Fruit fly (Drosophila melanogaster) whole organism, embryonic: Measurements from ENCODE around the gene CG3598.

ENCODE experiments used
- Ada2b ChIP-seq: fragments of 200-800 bp; sonication (Bioruptor generic); IDR thresholded peaks from 2 replicates; pipeline ENCODE4 v1.3.6; 2022; ENCODE audit warnings: missing biosample characterization, missing genetic modification characterization
- Aef1 ChIP-seq: fragments of 200-800 bp; sonication (Bioruptor generic); IDR thresholded peaks from 3 replicates; pipeline ENCODE4 v1.3.6; 2022; ENCODE audit warnings: missing biosample characterization, missing genetic modification characterization
- Awh ChIP-seq: fragments of 200-800 bp; sonication (Bioruptor generic); IDR thresholded peaks from 2 replicates; pipeline ENCODE4, ENCODE4 v1.3.6; 2022; ENCODE audit warnings: missing biosample characterization, missing genetic modification characterization
- CG12104 ChIP-seq: fragments of 200-800 bp; sonication (Bioruptor generic); optimal IDR thresholded peaks from 3 replicates; lab custom pipeline; 2016; ENCODE audit warnings: missing biosample characterization, missing genetic modification characterization
- CG1233 ChIP-seq: fragments of 200-800 bp; sonication (Bioruptor generic); optimal IDR thresholded peaks from 4 replicates; lab custom pipeline; 2018; ENCODE audit warnings: missing biosample characterization, mild to moderate bottlenecking, missing genetic modification characterization
- CG12942 ChIP-seq: fragments of 200-800 bp; sonication (Bioruptor generic); optimal IDR thresholded peaks from 3 replicates; lab custom pipeline; 2016; ENCODE audit warnings: missing biosample characterization, missing genetic modification characterization
- CG13424 ChIP-seq: fragments of 200-800 bp; sonication (Bioruptor generic); optimal IDR thresholded peaks from 2 replicates; lab custom pipeline; 2019; ENCODE audit warnings: missing biosample characterization, mild to moderate bottlenecking, missing genetic modification characterization, moderate library complexity
- CG17829 ChIP-seq: fragments of 200-800 bp; optimal IDR thresholded peaks from 2 replicates; lab custom pipeline; 2019; ENCODE audit warnings: missing biosample characterization, mild to moderate bottlenecking, missing genetic modification characterization, moderate library complexity
- CG18011 ChIP-seq: fragments of 200-800 bp; sonication (Bioruptor generic); optimal IDR thresholded peaks from 2 replicates; lab custom pipeline; 2017; ENCODE audit warnings: missing biosample characterization, missing genetic modification characterization, mild to moderate bottlenecking, moderate library complexity, missing genotype
- CG18476 ChIP-seq: fragments of 200-800 bp; sonication (Bioruptor generic); optimal IDR thresholded peaks from 2 replicates; lab custom pipeline; 2016; ENCODE audit warnings: missing biosample characterization, mild to moderate bottlenecking, missing genetic modification characterization
- CG30403 ChIP-seq: fragments of 200-800 bp; sonication (Bioruptor generic); optimal IDR thresholded peaks from 3 replicates; lab custom pipeline; 2016; ENCODE audit warnings: missing biosample characterization, missing genetic modification characterization
- CG3847 ChIP-seq: fragments of 200-800 bp; sonication (Bioruptor generic); IDR thresholded peaks from 2 replicates; pipeline ENCODE4 v1.3.6; 2022; ENCODE audit warnings: missing biosample characterization, missing genetic modification characterization
- CG3995 ChIP-seq: fragments of 200-800 bp; sonication (Bioruptor generic); optimal IDR thresholded peaks from 3 replicates; lab custom pipeline; 2016; ENCODE audit warnings: missing biosample characterization, missing genetic modification characterization
- CG43689 ChIP-seq: fragments of 200-800 bp; sonication (Bioruptor generic); IDR thresholded peaks from 2 replicates; pipeline ENCODE4 v1.3.6; 2022; ENCODE audit warnings: missing biosample characterization, missing genetic modification characterization
- CG7372 ChIP-seq: fragments of 200-800 bp; sonication (Bioruptor generic); IDR thresholded peaks from 2 replicates; pipeline ENCODE4 v1.3.6; 2022; ENCODE audit warnings: missing biosample characterization, missing genetic modification characterization
- CG8089 ChIP-seq: fragments of 200-800 bp; sonication (Bioruptor generic); optimal IDR thresholded peaks from 3 replicates; lab custom pipeline; 2016; ENCODE audit warnings: missing biosample characterization, missing genetic modification characterization
- CG8388 ChIP-seq: fragments of 200-800 bp; sonication (Bioruptor generic); optimal IDR thresholded peaks from 2 replicates; lab custom pipeline; 2019; ENCODE audit warnings: missing biosample characterization, mild to moderate bottlenecking, missing genetic modification characterization, moderate library complexity
- CG9817 ChIP-seq: fragments of 200-800 bp; sonication (Bioruptor generic); optimal IDR thresholded peaks from 2 replicates; lab custom pipeline; 2018; ENCODE audit warnings: missing biosample characterization, mild to moderate bottlenecking, missing genetic modification characterization, moderate library complexity
- CkIIα-i1 ChIP-seq: fragments of 200-800 bp; sonication (Bioruptor generic); IDR thresholded peaks from 2 replicates; pipeline ENCODE4 v1.3.6; 2022; ENCODE audit warnings: missing biosample characterization, missing genetic modification characterization
- Dll ChIP-seq: fragments of 200-800 bp; sonication (Bioruptor generic); IDR thresholded peaks from 4 replicates; pipeline ENCODE4 v1.3.6; 2022; ENCODE audit warnings: missing biosample characterization, missing genetic modification characterization; ENCODE audit not compliant: partially characterized antibody
- Dp ChIP-seq: fragments of 200-800 bp; sonication (Bioruptor generic); optimal IDR thresholded peaks from 2 replicates; lab custom pipeline; 2018; ENCODE audit warnings: missing biosample characterization, mild to moderate bottlenecking, missing genetic modification characterization, moderate library complexity
- Gug ChIP-seq: fragments of 200-800 bp; sonication (Bioruptor generic); IDR thresholded peaks from 4 replicates; pipeline ENCODE4 v1.3.6; 2022; ENCODE audit warnings: missing biosample characterization, missing genetic modification characterization
- H15 ChIP-seq: fragments of 200-800 bp; sonication (Bioruptor generic); IDR thresholded peaks from 3 replicates; pipeline ENCODE4 v1.3.6; 2022; ENCODE audit warnings: missing biosample characterization, missing genetic modification characterization
- H2.0 ChIP-seq: fragments of 200-800 bp; sonication (Bioruptor generic); IDR thresholded peaks from 2 replicates; pipeline ENCODE4 v1.3.6; 2022; ENCODE audit warnings: missing biosample characterization, missing genetic modification characterization
- Hmr ChIP-seq: fragments of 200-800 bp; sonication (Bioruptor generic); optimal IDR thresholded peaks from 3 replicates; lab custom pipeline; 2017; ENCODE audit warnings: mild to moderate bottlenecking, missing biosample characterization, missing genetic modification reagents, missing genetic modification characterization
- MESR4 ChIP-seq: fragments of 200-800 bp; sonication (Bioruptor generic); optimal IDR thresholded peaks from 2 replicates; lab custom pipeline; 2018; ENCODE audit warnings: missing biosample characterization, mild to moderate bottlenecking, missing genetic modification characterization, moderate library complexity
- NFAT ChIP-seq: fragments of 200-800 bp; sonication (Bioruptor generic); IDR thresholded peaks from 2 replicates; pipeline ENCODE4 v1.3.6; 2022; ENCODE audit warnings: missing biosample characterization, missing genetic modification characterization
- Stat92E ChIP-seq, 3 experiments: fragments of >200 bp in 2 of 3; fragments of 200-800 bp in 1 of 3; sonication (Bioruptor generic) in 1 of 3; optimal IDR thresholded peaks; 2 replicates each; lab custom pipeline; 2017 to 2019; ENCODE audit warnings: missing biosample characterization in 3 of 3, missing genetic modification characterization in 3 of 3, mild to moderate bottlenecking in 1 of 3, moderate library complexity in 1 of 3
- Trl ChIP-seq, 3 experiments: fragments of >200 bp in 2 of 3; fragments of 200-800 bp in 1 of 3; sonication (Bioruptor generic) in 1 of 3; optimal IDR thresholded peaks; 2 replicates in 1 of 3; 3 replicates in 2 of 3; lab custom pipeline; 2016 to 2017; ENCODE audit warnings: missing biosample characterization in 1 of 3, missing genetic modification characterization in 1 of 3
- Usf ChIP-seq: fragments of 200-800 bp; sonication (Bioruptor generic); optimal IDR thresholded peaks from 2 replicates; lab custom pipeline; 2017; ENCODE audit warnings: missing genotype, missing biosample characterization, missing genetic modification characterization
- ac ChIP-seq: fragments of 200-800 bp; sonication (Bioruptor generic); optimal IDR thresholded peaks from 3 replicates; lab custom pipeline; 2017; ENCODE audit warnings: missing biosample characterization, mild to moderate bottlenecking, missing genetic modification characterization
- az2 ChIP-seq: fragments of 200-800 bp; sonication (Bioruptor generic); optimal IDR thresholded peaks from 3 replicates; lab custom pipeline; 2016; ENCODE audit warnings: missing biosample characterization, missing genetic modification characterization
- cato ChIP-seq: fragments of 200-800 bp; sonication (Bioruptor generic); optimal IDR thresholded peaks from 2 replicates; lab custom pipeline; 2016; ENCODE audit warnings: missing biosample characterization, missing genetic modification characterization, borderline replicate concordance
- caup ChIP-seq: fragments of 200-800 bp; sonication (Bioruptor generic); optimal IDR thresholded peaks from 3 replicates; lab custom pipeline; 2017; ENCODE audit warnings: missing biosample characterization, mild to moderate bottlenecking, missing genetic modification characterization, moderate library complexity; ENCODE audit not compliant: severe bottlenecking
- chm ChIP-seq: fragments of 200-800 bp; sonication (Bioruptor generic); IDR thresholded peaks from 2 replicates; pipeline ENCODE4 v1.3.6; 2022; ENCODE audit warnings: missing biosample characterization, missing genetic modification characterization
- dm ChIP-seq: fragments of 200-800 bp; sonication (Bioruptor generic); optimal IDR thresholded peaks from 3 replicates; lab custom pipeline; 2016; ENCODE audit warnings: missing biosample characterization, missing genetic modification characterization
- emc ChIP-seq: fragments of 200-800 bp; sonication (Bioruptor generic); optimal IDR thresholded peaks from 2 replicates; lab custom pipeline; 2016; ENCODE audit warnings: missing biosample characterization, missing genetic modification characterization
- fd64A ChIP-seq: fragments of 200-800 bp; sonication (Bioruptor generic); optimal IDR thresholded peaks from 3 replicates; lab custom pipeline; 2018; ENCODE audit warnings: missing biosample characterization, mild to moderate bottlenecking, missing genetic modification characterization
- fu2 ChIP-seq: fragments of 200-800 bp; sonication (Bioruptor generic); optimal IDR thresholded peaks from 2 replicates; lab custom pipeline; 2016; ENCODE audit warnings: missing biosample characterization, missing genetic modification characterization
- grau ChIP-seq: fragments of 200-800 bp; optimal IDR thresholded peaks from 3 replicates; lab custom pipeline; 2019; ENCODE audit warnings: missing biosample characterization, mild to moderate bottlenecking, missing genetic modification characterization, moderate library complexity
- hb ChIP-seq: fragments of 200-800 bp; sonication (Bioruptor generic); IDR thresholded peaks from 3 replicates; pipeline ENCODE4 v1.3.6; 2022; ENCODE audit warnings: missing biosample characterization, missing genetic modification characterization; ENCODE audit not compliant: partially characterized antibody
- hkb ChIP-seq, 2 experiments: fragments of 200-800 bp in 1 of 2; fragments of >200 bp in 1 of 2; sonication (Bioruptor generic) in 1 of 2; IDR thresholded peaks in 1 of 2; optimal IDR thresholded peaks in 1 of 2; 2 replicates each; pipeline versions ENCODE4 v1.3.6 to Lab custom; 2017 to 2022; ENCODE audit warnings: missing biosample characterization in 1 of 2, missing genetic modification characterization in 1 of 2
- odd ChIP-seq: fragments of 200-800 bp; sonication (Bioruptor generic); optimal IDR thresholded peaks from 2 replicates; lab custom pipeline; 2017; ENCODE audit warnings: missing biosample characterization, mild to moderate bottlenecking, missing genetic modification characterization
- ro ChIP-seq: fragments of 200-800 bp; sonication (Bioruptor generic); IDR thresholded peaks from 2 replicates; pipeline ENCODE4 v1.3.6; 2022; ENCODE audit warnings: missing biosample characterization, missing genetic modification characterization
- sisA ChIP-seq: fragments of 200-800 bp; sonication (Bioruptor generic); IDR thresholded peaks from 2 replicates; pipeline ENCODE4 v1.3.6; 2022; ENCODE audit warnings: missing biosample characterization, missing genetic modification characterization
- sna ChIP-seq: fragments of 200-800 bp; sonication (Bioruptor generic); IDR thresholded peaks from 2 replicates; pipeline ENCODE4 v1.3.6; 2022; ENCODE audit warnings: missing biosample characterization, missing genetic modification characterization; ENCODE audit not compliant: partially characterized antibody
- vnd ChIP-seq: fragments of 200-800 bp; sonication (Bioruptor generic); IDR thresholded peaks from 3 replicates; pipeline ENCODE4 v1.3.6; 2022; ENCODE audit warnings: missing biosample characterization, missing genetic modification characterization; ENCODE audit not compliant: partially characterized antibody
- wdn ChIP-seq: fragments of 200-800 bp; sonication (Bioruptor generic); IDR thresholded peaks from 2 replicates; pipeline ENCODE4 v1.3.6; 2022; ENCODE audit warnings: missing biosample characterization, missing genetic modification characterization
- wor ChIP-seq: fragments of 200-800 bp; sonication (Bioruptor generic); IDR thresholded peaks from 2 replicates; pipeline ENCODE4 v1.3.6; 2022; ENCODE audit warnings: missing biosample characterization, missing genetic modification characterization
- yki ChIP-seq: fragments of >200 bp; optimal IDR thresholded peaks from 3 replicates; lab custom pipeline; 2018

Gene CG3598

DNA sequence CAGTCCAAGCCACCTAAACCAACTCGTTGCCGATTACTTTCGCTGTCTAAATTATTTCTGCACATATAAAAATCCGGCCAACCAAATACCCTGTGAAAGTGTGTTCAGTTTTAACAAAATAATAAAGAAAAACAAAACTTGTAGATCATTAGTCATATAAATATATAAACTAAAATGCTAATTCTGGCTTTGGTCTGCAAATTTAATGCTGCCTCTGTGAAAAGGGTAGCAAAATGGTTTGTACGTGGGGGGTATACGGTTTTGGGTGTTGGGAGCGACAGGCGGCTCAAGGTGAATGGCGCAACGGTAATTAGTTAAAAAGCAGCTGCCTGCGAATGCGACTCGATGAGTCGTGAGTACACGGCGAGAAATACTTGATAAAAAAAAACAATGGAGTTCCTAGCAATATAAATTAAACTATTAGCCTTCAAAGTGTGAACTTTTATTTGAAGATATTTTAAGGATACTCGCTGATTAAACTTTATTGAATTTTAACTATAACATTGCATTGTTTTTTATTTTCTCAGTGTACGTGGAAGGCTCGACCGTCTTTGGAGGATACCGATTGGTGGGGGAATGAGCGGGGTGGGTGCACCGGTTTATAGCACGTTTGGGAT is 41.1 kb downstream of the CG3598 start (continued):
- no peak for TF ChIP-seq Ada2b (GFP tag; lab: Robert Waterston, UW)
- no peak for TF ChIP-seq Aef1 (GFP tag; lab: Robert Waterston, UW)
- no peak for TF ChIP-seq Hmr (GFP tag; lab: Kevin White, UChicago)
- TF ChIP-seq CG30403 (GFP tag; lab: Kevin White, UChicago) = peak; percentile 49
- TF ChIP-seq Gug (GFP tag; lab: Robert Waterston, UW) = no peak
- TF ChIP-seq CG3847 (GFP tag; lab: Robert Waterston, UW) = no peak
- TF ChIP-seq cato (GFP tag; lab: Kevin White, UChicago) = no peak
- TF ChIP-seq H2.0 = no peak
- TF ChIP-seq vnd (GFP tag; lab: Robert Waterston, UW) = no peak
- no peak for TF ChIP-seq CG18011 (GFP tag; lab: Kevin White, UChicago)
- no peak for TF ChIP-seq fu2 (GFP tag; lab: Kevin White, UChicago)
- no peak for TF ChIP-seq wdn (GFP tag; lab: Robert Waterston, UW)
- no peak for TF ChIP-seq Awh (GFP tag; lab: Robert Waterston, UW)
- no peak for TF ChIP-seq Stat92E (GFP tag; optimal IDR thresholded peaks at IDR 0.05; lab: Kevin White, UChicago)
- peak; percentile 49 for TF ChIP-seq CG8388 (GFP tag; lab: Kevin White, UChicago)
- TF ChIP-seq Dll (GFP tag; lab: Robert Waterston, UW) = no peak
- TF ChIP-seq sna (GFP tag; lab: Robert Waterston, UW) = no peak
- TF ChIP-seq H15 (GFP tag; lab: Robert Waterston, UW) = no peak
- no peak for TF ChIP-seq yki (lab: Kevin White, UChicago)
- no peak for TF ChIP-seq chm (GFP tag; lab: Robert Waterston, UW)
- TF ChIP-seq CG12104 (GFP tag; lab: Kevin White, UChicago) = no peak
- no peak for TF ChIP-seq CG7372 (GFP tag; lab: Robert Waterston, UW)
- TF ChIP-seq emc (GFP tag; lab: Kevin White, UChicago) = no peak
- TF ChIP-seq ro (GFP tag; lab: Robert Waterston, UW) = no peak
- no peak for TF ChIP-seq caup (GFP tag; lab: Kevin White, UChicago)
- no peak for TF ChIP-seq fd64A (GFP tag; lab: Kevin White, UChicago)
- TF ChIP-seq hb (GFP tag; lab: Robert Waterston, UW) = no peak
- TF ChIP-seq grau (tag; lab: Kevin White, UChicago) = peak; percentile 2
- TF ChIP-seq CG12942 (GFP tag; lab: Kevin White, UChicago) = no peak
- TF ChIP-seq CkIIα-i1 = no peak
- peak; percentile 4 for TF ChIP-seq CG13424 (tag; lab: Kevin White, UChicago)
- no peak for TF ChIP-seq wor (GFP tag; lab: Robert Waterston, UW)
- no peak for TF ChIP-seq CG18476
- no peak for TF ChIP-seq hkb (optimal IDR thresholded peaks at IDR 0.05; lab: Kevin White, UChicago)
- TF ChIP-seq hkb (GFP tag; IDR thresholded peaks at IDR 0.05; lab: Robert Waterston, UW) = peak; percentile 42; the same call in 1 of the 2 replicates
- no peak for TF ChIP-seq CG8089
- no peak for TF ChIP-seq MESR4 (GFP tag; lab: Kevin White, UChicago)
- no peak for TF ChIP-seq CG9817 (tag; lab: Kevin White, UChicago)
- TF ChIP-seq dm (GFP tag; lab: Kevin White, UChicago) = peak; percentile 1
- TF ChIP-seq CG3995 (GFP tag; lab: Kevin White, UChicago) = no peak
- no peak for TF ChIP-seq CG43689 (GFP tag; lab: Robert Waterston, UW)
- no peak for TF ChIP-seq ac (GFP tag; lab: Kevin White, UChicago)
- no peak for TF ChIP-seq Usf (GFP tag; lab: Kevin White, UChicago)
- TF ChIP-seq NFAT (GFP tag; lab: Robert Waterston, UW) = no peak
- no peak for TF ChIP-seq CG1233 (GFP tag; lab: Kevin White, UChicago)
- TF ChIP-seq CG17829 (tag; lab: Kevin White, UChicago) = peak; percentile 11
- TF ChIP-seq odd (GFP tag; lab: Kevin White, UChicago) = no peak
- TF ChIP-seq Trl (optimal IDR thresholded peaks at IDR 0.05; lab: Kevin White, UChicago) = no peak
- TF ChIP-seq Trl (GFP tag; optimal IDR thresholded peaks at IDR 0.05; lab: Kevin White, UChicago) = peak; percentile 34
- no peak for TF ChIP-seq Dp (GFP tag; lab: Kevin White, UChicago)
- peak; percentile 30; the same call in 1 of the 2 replicates for TF ChIP-seq sisA
- peak; percentile 41 for TF ChIP-seq az2
